Fruit fly (Drosophila melanogaster) whole organism, prepupa: ENCODE results near the gene chas.

Source experiments
- Blimp-1 ChIP-seq: fragments of 200-800 bp; sonication (Bioruptor generic); optimal IDR thresholded peaks from 3 replicates; lab custom pipeline; 2017; ENCODE audit warnings: missing biosample characterization, missing genetic modification characterization, mild to moderate bottlenecking, moderate library complexity, missing genetic modification reagents
- CG10631 ChIP-seq: fragments of 200-800 bp; sonication (Bioruptor generic); optimal IDR thresholded peaks from 2 replicates; lab custom pipeline; 2016; ENCODE audit warnings: missing biosample characterization, missing genetic modification characterization
- CG11762 ChIP-seq: fragments of 200-800 bp; sonication (Bioruptor generic); optimal IDR thresholded peaks from 3 replicates; lab custom pipeline; 2016; ENCODE audit warnings: missing biosample characterization, missing genetic modification characterization; ENCODE audit not compliant: insufficient read depth
- CG11902 ChIP-seq: fragments of 200-800 bp; sonication (Bioruptor generic); optimal IDR thresholded peaks from 3 replicates; lab custom pipeline; 2016; ENCODE audit warnings: missing biosample characterization, missing genetic modification characterization
- CG15336 ChIP-seq: fragments of 200-800 bp; sonication (Bioruptor generic); IDR thresholded peaks from 2 replicates; pipeline ENCODE4 v1.3.6; 2022; ENCODE audit warnings: missing biosample characterization, missing genetic modification characterization
- CG16779 ChIP-seq: fragments of 200-800 bp; sonication (Bioruptor generic); optimal IDR thresholded peaks from 3 replicates; lab custom pipeline; 2017; ENCODE audit warnings: missing biosample characterization, mild to moderate bottlenecking, missing genetic modification characterization
- CG34406 ChIP-seq: fragments of 200-800 bp; sonication (Bioruptor generic); optimal IDR thresholded peaks from 3 replicates; lab custom pipeline; 2016; ENCODE audit warnings: missing biosample characterization, missing genetic modification characterization
- CG3919 ChIP-seq: fragments of 200-800 bp; sonication (Bioruptor generic); optimal IDR thresholded peaks from 3 replicates; lab custom pipeline; 2016; ENCODE audit warnings: missing biosample characterization, missing genetic modification characterization
- CG4318 ChIP-seq: fragments of 200-800 bp; sonication (Bioruptor generic); optimal IDR thresholded peaks from 3 replicates; lab custom pipeline; 2017; ENCODE audit warnings: missing biosample characterization, mild to moderate bottlenecking, missing genetic modification characterization
- CG6276 ChIP-seq: fragments of 200-800 bp; sonication (Bioruptor generic); optimal IDR thresholded peaks from 2 replicates; lab custom pipeline; 2017; ENCODE audit warnings: missing biosample characterization, mild to moderate bottlenecking, missing genetic modification characterization
- CG6808 ChIP-seq: fragments of 200-800 bp; sonication (Bioruptor generic); optimal IDR thresholded peaks from 3 replicates; lab custom pipeline; 2017; ENCODE audit warnings: missing biosample characterization, missing genetic modification characterization, mild to moderate bottlenecking, moderate library complexity, missing genetic modification reagents
- CG8632 ChIP-seq: fragments of 200-800 bp; sonication (Bioruptor generic); optimal IDR thresholded peaks from 3 replicates; lab custom pipeline; 2016; ENCODE audit warnings: missing biosample characterization, missing genetic modification characterization
- CG9139 ChIP-seq: fragments of 200-800 bp; sonication (Bioruptor generic); optimal IDR thresholded peaks from 3 replicates; lab custom pipeline; 2017; ENCODE audit warnings: missing biosample characterization, mild to moderate bottlenecking, missing genetic modification characterization
- Eip75B ChIP-seq: fragments of 200-800 bp; sonication (Bioruptor generic); optimal IDR thresholded peaks from 3 replicates; lab custom pipeline; 2016; ENCODE audit warnings: missing biosample characterization, missing genetic modification characterization
- Eip78C ChIP-seq: fragments of 200-800 bp; sonication (Bioruptor generic); peaks from one replicate; lab custom pipeline; 2016; ENCODE audit warnings: missing biosample characterization, missing genetic modification characterization
- Eip93F ChIP-seq: fragments of 200-800 bp; sonication (Bioruptor generic); optimal IDR thresholded peaks from 2 replicates; lab custom pipeline; 2016; ENCODE audit warnings: missing biosample characterization, mild to moderate bottlenecking, missing genetic modification characterization
- Ets96B ChIP-seq: fragments of 200-800 bp; optimal IDR thresholded peaks from 2 replicates; lab custom pipeline; 2019; ENCODE audit warnings: missing biosample characterization, mild to moderate bottlenecking, missing genetic modification characterization, moderate library complexity
- Gug ChIP-seq: fragments of 200-800 bp; sonication (Bioruptor generic); IDR thresholded peaks from 2 replicates; pipeline ENCODE4 v1.3.6; 2022; ENCODE audit warnings: missing biosample characterization, missing genetic modification characterization
- Hr38 ChIP-seq: sonication (Bioruptor generic); optimal IDR thresholded peaks from 2 replicates; lab custom pipeline; 2016; ENCODE audit warnings: missing biosample characterization, missing genetic modification characterization
- Hr39 ChIP-seq: fragments of 200-800 bp; sonication (Bioruptor generic); optimal IDR thresholded peaks from 2 replicates; lab custom pipeline; 2016; ENCODE audit warnings: missing biosample characterization, missing genetic modification characterization
- Lpt ChIP-seq: fragments of 200-800 bp; sonication (Bioruptor generic); optimal IDR thresholded peaks from 3 replicates; lab custom pipeline; 2016; ENCODE audit warnings: missing biosample characterization, missing genetic modification characterization
- Met ChIP-seq: fragments of 200-800 bp; sonication (Bioruptor generic); optimal IDR thresholded peaks from 3 replicates; lab custom pipeline; 2016; ENCODE audit warnings: missing biosample characterization, missing genetic modification characterization
- OdsH ChIP-seq: fragments of 200-800 bp; sonication (Bioruptor generic); optimal IDR thresholded peaks from 3 replicates; lab custom pipeline; 2016; ENCODE audit warnings: missing biosample characterization, missing genetic modification characterization
- Sox102F ChIP-seq: fragments of 200-800 bp; sonication (Bioruptor generic); optimal IDR thresholded peaks from 2 replicates; lab custom pipeline; 2016; ENCODE audit warnings: missing biosample characterization, mild to moderate bottlenecking, missing genetic modification characterization
- Sox14 ChIP-seq: fragments of 200-800 bp; sonication (Bioruptor generic); optimal IDR thresholded peaks from 3 replicates; lab custom pipeline; 2016; ENCODE audit warnings: missing biosample characterization, missing genetic modification characterization
- achi ChIP-seq: fragments of 200-800 bp; sonication (Bioruptor generic); optimal IDR thresholded peaks from 3 replicates; lab custom pipeline; 2016; ENCODE audit warnings: missing biosample characterization, missing genetic modification characterization
- dsx ChIP-seq: fragments of 200-800 bp; optimal IDR thresholded peaks from 3 replicates; lab custom pipeline; 2019; ENCODE audit warnings: missing biosample characterization, mild to moderate bottlenecking, missing genetic modification characterization, moderate library complexity; ENCODE audit not compliant: poor library complexity, severe bottlenecking
- esn ChIP-seq: fragments of 200-800 bp; sonication (Bioruptor generic); optimal IDR thresholded peaks from 2 replicates; lab custom pipeline; 2016; ENCODE audit warnings: missing biosample characterization, mild to moderate bottlenecking, missing genetic modification characterization, moderate library complexity
- fkh ChIP-seq: fragments of 200-800 bp; sonication (Bioruptor generic); optimal IDR thresholded peaks from 3 replicates; lab custom pipeline; 2017; ENCODE audit warnings: missing biosample characterization, mild to moderate bottlenecking, missing genetic modification characterization, moderate library complexity
- net ChIP-seq: fragments of 200-800 bp; sonication (Bioruptor generic); optimal IDR thresholded peaks from 3 replicates; lab custom pipeline; 2016; ENCODE audit warnings: missing biosample characterization, missing genetic modification characterization
- pdm3 ChIP-seq: fragments of 200-800 bp; sonication (Bioruptor generic); optimal IDR thresholded peaks from 3 replicates; lab custom pipeline; 2016; ENCODE audit warnings: missing biosample characterization, missing genetic modification characterization
- salr ChIP-seq, 2 experiments: fragments of 200-800 bp; sonication (Bioruptor generic); optimal IDR thresholded peaks; 3 replicates each; lab custom pipeline; 2016 to 2018; ENCODE audit warnings: missing biosample characterization in 2 of 2, missing genetic modification characterization in 2 of 2, mild to moderate bottlenecking in 1 of 2
- spab ChIP-seq: fragments of 200-800 bp; sonication (Bioruptor generic); optimal IDR thresholded peaks from 2 replicates; lab custom pipeline; 2017; ENCODE audit warnings: missing biosample characterization, mild to moderate bottlenecking, missing genetic modification characterization, missing genetic modification reagents
- ss ChIP-seq, 2 experiments: fragments of 200-800 bp; sonication (Bioruptor generic); optimal IDR thresholded peaks; 2 replicates in 1 of 2; 3 replicates in 1 of 2; lab custom pipeline; 2017 to 2018; ENCODE audit warnings: mild to moderate bottlenecking in 2 of 2, missing biosample characterization in 2 of 2, missing genetic modification characterization in 2 of 2, moderate library complexity in 1 of 2
- svp ChIP-seq: fragments of 200-800 bp; sonication (Bioruptor generic); peaks from one replicate; lab custom pipeline; 2016; ENCODE audit warnings: missing biosample characterization, missing genetic modification characterization
- topi ChIP-seq: fragments of 200-800 bp; sonication (Bioruptor generic); optimal IDR thresholded peaks from 3 replicates; lab custom pipeline; 2016; ENCODE audit warnings: missing biosample characterization, missing genetic modification characterization

chas gene

DNA sequence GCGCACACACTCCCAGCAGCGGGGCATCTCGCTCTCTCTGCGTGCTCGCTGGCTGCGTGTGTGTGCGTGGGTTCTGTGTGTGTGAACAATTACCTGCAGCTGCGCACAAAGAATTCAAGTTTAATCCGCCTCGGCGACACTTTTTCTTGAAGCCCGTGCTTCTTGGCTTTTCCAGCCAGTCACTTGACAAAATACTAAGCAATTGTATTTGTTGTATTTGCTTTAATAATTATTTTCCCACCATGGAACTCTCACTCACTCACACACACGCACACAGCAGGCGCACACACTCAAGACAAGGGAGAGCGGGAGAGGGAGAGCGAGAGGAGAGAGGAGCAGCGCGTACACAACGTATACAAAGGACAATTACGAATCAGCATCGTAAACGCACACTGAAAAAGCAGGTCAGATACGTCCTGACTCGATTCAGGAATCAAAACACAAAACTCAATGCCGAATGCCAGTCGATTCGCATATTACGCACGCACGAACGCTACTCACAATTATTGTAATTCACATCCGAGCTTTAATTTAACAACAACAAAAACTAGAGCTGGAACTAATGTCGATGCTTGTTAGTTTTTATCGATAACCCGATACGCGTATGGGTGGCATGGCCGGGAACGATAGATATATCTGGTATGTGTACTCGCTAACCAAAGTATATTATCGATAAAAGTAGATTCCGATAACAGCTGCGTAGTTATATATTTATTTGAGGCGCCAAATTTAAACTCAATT, 46.4 kb downstream of the chas start, which contains the start of gene RhoGAPp190:
Gene RhoGAPp190, minus strand, starts transcription at position 565 of the 741 bp plus-strand sequence.
- no peak for TF ChIP-seq achi (GFP tag; lab: Kevin White, UChicago)
- TF ChIP-seq Sox14 (GFP tag; lab: Kevin White, UChicago), result peak; percentile 42
- TF ChIP-seq ss (GFP tag; optimal IDR thresholded peaks at IDR 0.05; lab: Kevin White, UChicago), result peak in 1 of 2 experiments; percentile 41
- no peak for TF ChIP-seq OdsH
- no peak for TF ChIP-seq CG16779 (tag; lab: Kevin White, UChicago)
- no peak for TF ChIP-seq Hr38 (GFP tag; lab: Kevin White, UChicago)
- peak; percentile 28 for TF ChIP-seq Eip78C (GFP tag; lab: Kevin White, UChicago)
- TF ChIP-seq net, result peak; percentile 3

DNA sequence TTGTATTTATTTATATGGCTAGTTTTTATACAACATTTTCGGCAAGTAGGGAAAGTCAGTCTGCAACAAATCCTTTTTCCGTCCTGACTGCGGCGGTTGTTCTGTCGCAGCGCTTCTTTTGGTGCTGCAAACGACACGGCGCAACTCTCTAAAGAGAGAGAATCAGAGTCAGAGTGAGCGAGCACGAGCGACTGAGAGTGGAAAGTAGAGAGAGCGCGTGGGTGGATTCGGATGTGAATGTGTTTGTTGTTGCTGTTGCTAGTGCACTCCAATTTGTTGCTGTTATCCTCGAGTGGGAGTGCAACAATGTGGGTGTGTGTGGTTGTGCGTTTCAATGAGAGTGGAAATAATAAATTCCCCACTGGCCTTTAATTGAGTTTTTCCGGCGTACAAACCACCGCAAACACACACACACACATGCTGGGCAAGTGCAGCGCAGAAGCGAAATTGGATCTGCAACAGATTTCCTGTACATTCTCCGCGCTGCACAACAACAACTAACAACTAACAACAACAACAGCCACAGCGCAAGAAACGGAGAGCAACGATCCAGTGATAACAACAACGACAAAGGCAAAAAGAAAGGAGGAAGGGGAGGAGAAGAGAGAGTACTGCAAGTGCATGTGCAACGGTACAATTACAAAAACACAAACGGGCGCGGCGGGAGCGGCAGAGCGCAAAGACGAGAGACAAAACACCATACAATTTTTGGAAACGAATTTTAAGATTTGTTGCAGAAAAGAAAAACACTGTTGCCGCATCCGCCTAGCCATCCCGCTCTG, 47.1 kb downstream of the chas start:
- TF ChIP-seq salr (GFP tag; optimal IDR thresholded peaks at IDR 0.05; lab: Kevin White, UChicago) (no peak), Eip78C (GFP tag; lab: Kevin White, UChicago) (peak; percentile 55), dsx (GFP tag; lab: Kevin White, UChicago) (peak; percentile 28)

dm6 chrX:17640837-17641236, 57.7 kb downstream of the chas start:
- TF ChIP-seq svp (GFP tag; lab: Kevin White, UChicago), result no peak
- TF ChIP-seq CG15336 (GFP tag; lab: Robert Waterston, UW), result no peak
- TF ChIP-seq Sox102F (GFP tag; lab: Kevin White, UChicago), result no peak
- no peak for TF ChIP-seq Sox14 (GFP tag; lab: Kevin White, UChicago)

- TF ChIP-seq Eip78C (GFP tag; lab: Kevin White, UChicago) (peak; percentile 22), esn (GFP tag; lab: Kevin White, UChicago) (peak; percentile 22), net (no peak), dsx (GFP tag; lab: Kevin White, UChicago) (peak; percentile 30), CG34406 (GFP tag; lab: Kevin White, UChicago) (no peak), Ets96B (peak; percentile 0), Gug (GFP tag; lab: Robert Waterston, UW) (no peak)
Measured at dm6 chrX:17636001-17636400, 62.5 kb downstream of the chas start, which contains the start of the genes CG8289 and CG5800. CG8289 (minus strand) TSS chrX:17636044. CG5800 (plus strand) TSS chrX:17636281.

dm6 chrX:17631996-17632612, 66.4 kb downstream of the chas start, which contains the start of the genes corolla and ND-24:
corolla (minus strand) TSS chrX:17632047.
ND-24 (plus strand) TSS chrX:17632089.
- TF ChIP-seq CG8632 (GFP tag; lab: Kevin White, UChicago) (peak; percentile 44), CG34406 (GFP tag; lab: Kevin White, UChicago) (peak; percentile 44), OdsH (peak; percentile 73), Eip78C (GFP tag; lab: Kevin White, UChicago) (peak; percentile 89), Lpt (GFP tag; lab: Kevin White, UChicago) (peak; percentile 52), CG16779 (tag; lab: Kevin White, UChicago) (no peak), Gug (GFP tag; lab: Robert Waterston, UW) (peak; percentile 73), CG6808 (GFP tag; lab: Kevin White, UChicago) (no peak), CG6276 (GFP tag; lab: Kevin White, UChicago) (no peak), achi (GFP tag; lab: Kevin White, UChicago) (peak; percentile 90), Eip75B (GFP tag; lab: Kevin White, UChicago) (no peak), CG9139 (GFP tag; lab: Kevin White, UChicago) (no peak), CG11762 (GFP tag; lab: Kevin White, UChicago) (no peak), CG3919 (no peak), CG11902 (GFP tag; lab: Kevin White, UChicago) (peak; percentile 45), CG15336 (GFP tag; lab: Robert Waterston, UW) (peak; percentile 61), pdm3 (GFP tag; lab: Kevin White, UChicago) (no peak), spab (GFP tag; lab: Kevin White, UChicago) (no peak), Hr38 (GFP tag; lab: Kevin White, UChicago) (no peak), Ets96B (peak; percentile 49), topi (GFP tag; lab: Kevin White, UChicago) (peak; percentile 80), svp (GFP tag; lab: Kevin White, UChicago) (no peak), ss (GFP tag; optimal IDR thresholded peaks at IDR 0.05; lab: Kevin White, UChicago) (no peak), fkh (GFP tag; lab: Kevin White, UChicago) (no peak), Met (GFP tag; lab: Kevin White, UChicago) (no peak), CG10631 (peak; percentile 85), Blimp-1 (no peak), Eip93F (GFP tag; lab: Kevin White, UChicago) (no peak), CG4318 (no peak), Hr39 (no peak), esn (GFP tag; lab: Kevin White, UChicago) (peak; percentile 84)
